Worm (Caenorhabditis elegans) whole organism, young adult: Measurements from ENCODE around the gene vps-39.

ENCODE experiments used
- ama-1 ChIP-seq, 3 experiments: fragments of 150-350 bp in 1 of 3; sonication (generic microtip) in 2 of 3; optimal IDR thresholded peaks; 2 replicates each; lab custom pipeline; 2014 to 2018; ENCODE audit warnings: missing biosample characterization in 2 of 3, missing genetic modification characterization in 2 of 3, missing genetic modification reagents in 2 of 3
- ceh-58 ChIP-seq: fragments of 200-800 bp; sonication (Bioruptor generic); IDR thresholded peaks from 2 replicates; pipeline ENCODE4 v1.3.6; 2022; ENCODE audit warnings: missing genetic modification characterization, missing compliant biosample characterization
- snpc-4 ChIP-seq, 5 experiments: fragments of 150-350 bp in 1 of 5; sonication (generic microtip) in 4 of 5; optimal IDR thresholded peaks; 2 replicates each; lab custom pipeline; 2014 to 2018; ENCODE audit warnings: missing genetic modification characterization in 5 of 5, missing biosample characterization in 3 of 5, antibody characterized with exemption in 2 of 5, mild to moderate bottlenecking in 2 of 5, missing compliant biosample characterization in 2 of 5, missing genotype in 2 of 5, moderate library complexity in 2 of 5, missing genetic modification reagents in 1 of 5

ce11 chrV:14008353-14008859, 29.8 kb downstream of the vps-39 start:
- TF ChIP-seq ama-1 (optimal IDR thresholded peaks at IDR 0.05; lab: Kevin White, UChicago) (no peak), ama-1 (GFP tag; optimal IDR thresholded peaks at IDR 0.05; lab: Kevin White, UChicago) (peak; percentile 32 to 69), ceh-58 (GFP tag; lab: Robert Waterston, UW) (no peak), snpc-4 (GFP tag; optimal IDR thresholded peaks at IDR 0.05; lab: Kevin White, UChicago) (no peak), snpc-4 (tag; optimal IDR thresholded peaks at IDR 0.05; lab: Kevin White, UChicago) (peak in 1 of 4 experiments; percentile 24)
